Fruit fly (Drosophila melanogaster) whole organism, embryonic: ENCODE results near the gene hang.

Experiments used
- Bgb ChIP-seq: fragments of 200-800 bp; sonication (Bioruptor generic); IDR thresholded peaks from 2 replicates; pipeline ENCODE4 v1.3.6; 2022; ENCODE audit warnings: missing biosample characterization, missing genetic modification characterization; ENCODE audit not compliant: partially characterized antibody
- CG10979 ChIP-seq: fragments of 200-800 bp; sonication (Bioruptor generic); optimal IDR thresholded peaks from 2 replicates; lab custom pipeline; 2018; ENCODE audit warnings: missing biosample characterization, mild to moderate bottlenecking, missing genetic modification characterization, moderate library complexity
- CG11247 ChIP-seq: fragments of 200-800 bp; sonication (Bioruptor generic); IDR thresholded peaks from 2 replicates; pipeline ENCODE4 v1.3.6; 2022; ENCODE audit warnings: missing biosample characterization, missing genetic modification characterization
- CG11723 ChIP-seq: fragments of 200-800 bp; sonication (Bioruptor generic); optimal IDR thresholded peaks from 2 replicates; lab custom pipeline; 2017; ENCODE audit warnings: missing biosample characterization, mild to moderate bottlenecking, missing genetic modification characterization
- CG12391 ChIP-seq: fragments of 200-800 bp; sonication (Bioruptor generic); optimal IDR thresholded peaks from 3 replicates; lab custom pipeline; 2018; ENCODE audit warnings: missing biosample characterization, mild to moderate bottlenecking, missing genetic modification characterization, moderate library complexity
- CG12659 ChIP-seq: fragments of 200-800 bp; sonication (Bioruptor generic); optimal IDR thresholded peaks from 3 replicates; lab custom pipeline; 2017; ENCODE audit warnings: mild to moderate bottlenecking, missing biosample characterization, missing genetic modification reagents, missing genetic modification characterization
- CG13296 ChIP-seq: fragments of 200-800 bp; sonication (Bioruptor generic); optimal IDR thresholded peaks from 3 replicates; lab custom pipeline; 2018; ENCODE audit warnings: missing biosample characterization, mild to moderate bottlenecking, missing genetic modification characterization
- CG13894 ChIP-seq: fragments of 200-800 bp; sonication (Bioruptor generic); optimal IDR thresholded peaks from 3 replicates; lab custom pipeline; 2018; ENCODE audit warnings: missing biosample characterization, mild to moderate bottlenecking, missing genetic modification characterization, moderate library complexity
- CG15696 ChIP-seq: fragments of 200-800 bp; sonication (Bioruptor generic); optimal IDR thresholded peaks from 2 replicates; lab custom pipeline; 2019; ENCODE audit warnings: missing biosample characterization, mild to moderate bottlenecking, missing genetic modification characterization, moderate library complexity
- CG1647 ChIP-seq: fragments of 200-800 bp; sonication (Bioruptor generic); optimal IDR thresholded peaks from 3 replicates; lab custom pipeline; 2016; ENCODE audit warnings: missing biosample characterization, missing genetic modification characterization
- CG16813 ChIP-seq: fragments of 200-800 bp; sonication (Bioruptor generic); IDR thresholded peaks from 3 replicates; pipeline ENCODE4 v1.3.6; 2022; ENCODE audit warnings: missing biosample characterization, missing genetic modification characterization; ENCODE audit not compliant: partially characterized antibody
- CG17361 ChIP-seq: fragments of 200-800 bp; sonication (Bioruptor generic); IDR thresholded peaks from 3 replicates; pipeline ENCODE4 v1.3.6; 2022; ENCODE audit warnings: missing biosample characterization, missing genetic modification characterization
- CG2129 ChIP-seq: fragments of 200-800 bp; sonication (Bioruptor generic); IDR thresholded peaks from 2 replicates; pipeline ENCODE4 v1.3.6; 2022; ENCODE audit warnings: missing biosample characterization, missing genetic modification characterization; ENCODE audit not compliant: partially characterized antibody
- CG2678 ChIP-seq: fragments of 200-800 bp; sonication (Bioruptor generic); optimal IDR thresholded peaks from 3 replicates; lab custom pipeline; 2019; ENCODE audit warnings: missing biosample characterization, mild to moderate bottlenecking, missing genetic modification characterization, moderate library complexity
- CG2889 ChIP-seq: fragments of 200-800 bp; sonication (Bioruptor generic); IDR thresholded peaks from 3 replicates; pipeline ENCODE4 v1.3.6; 2022; ENCODE audit warnings: missing biosample characterization, missing genetic modification characterization
- CG30431 ChIP-seq: fragments of 200-800 bp; sonication (Bioruptor generic); optimal IDR thresholded peaks from 2 replicates; lab custom pipeline; 2017; ENCODE audit warnings: missing biosample characterization, missing genetic modification characterization
- CG34224 ChIP-seq: fragments of 200-800 bp; sonication (Bioruptor generic); IDR thresholded peaks from 3 replicates; pipeline ENCODE4 v1.3.6; 2022; ENCODE audit warnings: missing biosample characterization, missing genetic modification characterization; ENCODE audit not compliant: partially characterized antibody
- CG3847 ChIP-seq: fragments of 200-800 bp; sonication (Bioruptor generic); IDR thresholded peaks from 2 replicates; pipeline ENCODE4 v1.3.6; 2022; ENCODE audit warnings: missing biosample characterization, missing genetic modification characterization
- CG6175 ChIP-seq: fragments of 200-800 bp; sonication (Bioruptor generic); IDR thresholded peaks from 3 replicates; pipeline ENCODE4 v1.3.6; 2022; ENCODE audit warnings: missing biosample characterization, missing genetic modification characterization
- CG7839 ChIP-seq: fragments of 200-800 bp; sonication (Bioruptor generic); optimal IDR thresholded peaks from 3 replicates; lab custom pipeline; 2018; ENCODE audit warnings: missing biosample characterization, mild to moderate bottlenecking, missing genetic modification characterization, moderate library complexity
- Camta ChIP-seq: fragments of 200-800 bp; sonication (Bioruptor generic); optimal IDR thresholded peaks from 2 replicates; lab custom pipeline; 2016; ENCODE audit warnings: missing biosample characterization, missing genetic modification characterization
- CoRest ChIP-seq: fragments of 200-800 bp; sonication (Bioruptor generic); optimal IDR thresholded peaks from 3 replicates; lab custom pipeline; 2018; ENCODE audit warnings: missing biosample characterization, mild to moderate bottlenecking, missing genetic modification characterization, moderate library complexity
- Dip3 ChIP-seq: fragments of 200-800 bp; sonication (Bioruptor generic); optimal IDR thresholded peaks from 3 replicates; lab custom pipeline; 2016; ENCODE audit warnings: missing biosample characterization, missing genetic modification characterization
- E2f2 ChIP-seq: fragments of 200-800 bp; sonication (Bioruptor generic); IDR thresholded peaks from 2 replicates; pipeline ENCODE4 v1.3.6; 2022; ENCODE audit warnings: missing biosample characterization, missing genetic modification characterization
- Ets97D ChIP-seq: fragments of 200-800 bp; sonication (Bioruptor generic); optimal IDR thresholded peaks from 3 replicates; lab custom pipeline; 2016; ENCODE audit warnings: missing biosample characterization, missing genetic modification characterization
- GATAe ChIP-seq: fragments of 200-800 bp; sonication (Bioruptor generic); conservative IDR thresholded peaks from 2 replicates; pipeline ENCODE4 v1.3.6; 2022; ENCODE audit warnings: missing biosample characterization, missing genetic modification characterization
- Hmr ChIP-seq: fragments of 200-800 bp; sonication (Bioruptor generic); optimal IDR thresholded peaks from 3 replicates; lab custom pipeline; 2017; ENCODE audit warnings: mild to moderate bottlenecking, missing biosample characterization, missing genetic modification reagents, missing genetic modification characterization
- Med ChIP-seq: fragments of 200-800 bp; sonication (Bioruptor generic); peaks from one replicate; lab custom pipeline; 2016; ENCODE audit warnings: missing biosample characterization, missing genetic modification characterization, mild to moderate bottlenecking, inconsistent platforms, moderate library complexity
- Oli ChIP-seq: fragments of 200-800 bp; sonication (Bioruptor generic); optimal IDR thresholded peaks from 2 replicates; lab custom pipeline; 2018; ENCODE audit warnings: missing biosample characterization, mild to moderate bottlenecking, missing genetic modification characterization, moderate library complexity
- Pdp1 ChIP-seq, 2 experiments: fragments of 200-800 bp; sonication (Bioruptor generic); optimal IDR thresholded peaks; 3 replicates each; lab custom pipeline; 2016; ENCODE audit warnings: missing biosample characterization in 2 of 2, missing genetic modification characterization in 2 of 2, mild to moderate bottlenecking in 1 of 2, moderate library complexity in 1 of 2
- Sry-δ ChIP-seq: fragments of 200-800 bp; sonication (Bioruptor generic); optimal IDR thresholded peaks from 2 replicates; lab custom pipeline; 2016; ENCODE audit warnings: missing biosample characterization, missing genetic modification characterization
- Xbp1 ChIP-seq: fragments of 200-800 bp; sonication (Bioruptor generic); optimal IDR thresholded peaks from 3 replicates; lab custom pipeline; 2016; ENCODE audit warnings: missing biosample characterization, mild to moderate bottlenecking, missing genetic modification characterization
- al ChIP-seq: fragments of 200-800 bp; sonication (Bioruptor generic); IDR thresholded peaks from 2 replicates; pipeline ENCODE4 v1.3.6; 2022; ENCODE audit warnings: missing biosample characterization, missing genetic modification characterization
- ap ChIP-seq: fragments of 200-800 bp; sonication (Bioruptor generic); IDR thresholded peaks from 2 replicates; pipeline ENCODE4 v1.3.6; 2022; ENCODE audit warnings: missing biosample characterization, missing genetic modification characterization
- bowl ChIP-seq: fragments of 200-800 bp; sonication (Bioruptor generic); IDR thresholded peaks from 2 replicates; pipeline ENCODE4 v1.3.6; 2022; ENCODE audit warnings: missing biosample characterization, missing genetic modification characterization
- btn ChIP-seq: fragments of 200-800 bp; sonication (Bioruptor generic); optimal IDR thresholded peaks from 2 replicates; lab custom pipeline; 2016; ENCODE audit warnings: missing biosample characterization, missing genetic modification characterization
- cwo ChIP-seq: fragments of 200-800 bp; sonication (Bioruptor generic); optimal IDR thresholded peaks from 3 replicates; lab custom pipeline; 2017; ENCODE audit warnings: missing biosample characterization, missing genetic modification characterization, mild to moderate bottlenecking, moderate library complexity, missing genetic modification reagents
- dmrt11E ChIP-seq: fragments of 200-800 bp; sonication (Bioruptor generic); optimal IDR thresholded peaks from 3 replicates; lab custom pipeline; 2018; ENCODE audit warnings: missing biosample characterization, mild to moderate bottlenecking, missing genetic modification characterization, moderate library complexity
- exex ChIP-seq: fragments of 200-800 bp; sonication (Bioruptor generic); optimal IDR thresholded peaks from 4 replicates; lab custom pipeline; 2018; ENCODE audit warnings: missing biosample characterization, mild to moderate bottlenecking, missing genetic modification characterization, moderate library complexity
- gcm2 ChIP-seq: fragments of 200-800 bp; sonication (Bioruptor generic); optimal IDR thresholded peaks from 2 replicates; lab custom pipeline; 2016; ENCODE audit warnings: missing biosample characterization, missing genetic modification characterization
- hbn ChIP-seq: fragments of 200-800 bp; sonication (Bioruptor generic); IDR thresholded peaks from 2 replicates; pipeline ENCODE4 v1.3.6; 2022; ENCODE audit warnings: missing biosample characterization, missing genetic modification characterization; ENCODE audit not compliant: partially characterized antibody
- kah ChIP-seq: fragments of 200-800 bp; sonication (Bioruptor generic); optimal IDR thresholded peaks from 2 replicates; lab custom pipeline; 2018; ENCODE audit warnings: missing biosample characterization, mild to moderate bottlenecking, missing genetic modification characterization
- kay ChIP-seq: fragments of 200-800 bp; sonication (Bioruptor generic); optimal IDR thresholded peaks from 2 replicates; lab custom pipeline; 2016; ENCODE audit warnings: missing biosample characterization, missing genetic modification characterization
- kni ChIP-seq: fragments of 200-800 bp; sonication (Bioruptor generic); optimal IDR thresholded peaks from 3 replicates; lab custom pipeline; 2017; ENCODE audit warnings: mild to moderate bottlenecking, missing biosample characterization, missing genetic modification reagents, missing genetic modification characterization
- knrl ChIP-seq: fragments of 200-800 bp; sonication (Bioruptor generic); IDR thresholded peaks from 3 replicates; pipeline ENCODE4 v1.3.6; 2022; ENCODE audit warnings: missing biosample characterization, missing genetic modification characterization; ENCODE audit not compliant: partially characterized antibody
- p53 ChIP-seq: fragments of 200-800 bp; sonication (Bioruptor generic); optimal IDR thresholded peaks from 2 replicates; lab custom pipeline; 2016; ENCODE audit warnings: missing biosample characterization, missing genetic modification characterization
- ro ChIP-seq: fragments of 200-800 bp; sonication (Bioruptor generic); IDR thresholded peaks from 2 replicates; pipeline ENCODE4 v1.3.6; 2022; ENCODE audit warnings: missing biosample characterization, missing genetic modification characterization
- schlank ChIP-seq: fragments of 200-800 bp; sonication (Bioruptor generic); optimal IDR thresholded peaks from 2 replicates; lab custom pipeline; 2018; ENCODE audit warnings: missing biosample characterization, mild to moderate bottlenecking, missing genetic modification characterization

Gene hang

DNA sequence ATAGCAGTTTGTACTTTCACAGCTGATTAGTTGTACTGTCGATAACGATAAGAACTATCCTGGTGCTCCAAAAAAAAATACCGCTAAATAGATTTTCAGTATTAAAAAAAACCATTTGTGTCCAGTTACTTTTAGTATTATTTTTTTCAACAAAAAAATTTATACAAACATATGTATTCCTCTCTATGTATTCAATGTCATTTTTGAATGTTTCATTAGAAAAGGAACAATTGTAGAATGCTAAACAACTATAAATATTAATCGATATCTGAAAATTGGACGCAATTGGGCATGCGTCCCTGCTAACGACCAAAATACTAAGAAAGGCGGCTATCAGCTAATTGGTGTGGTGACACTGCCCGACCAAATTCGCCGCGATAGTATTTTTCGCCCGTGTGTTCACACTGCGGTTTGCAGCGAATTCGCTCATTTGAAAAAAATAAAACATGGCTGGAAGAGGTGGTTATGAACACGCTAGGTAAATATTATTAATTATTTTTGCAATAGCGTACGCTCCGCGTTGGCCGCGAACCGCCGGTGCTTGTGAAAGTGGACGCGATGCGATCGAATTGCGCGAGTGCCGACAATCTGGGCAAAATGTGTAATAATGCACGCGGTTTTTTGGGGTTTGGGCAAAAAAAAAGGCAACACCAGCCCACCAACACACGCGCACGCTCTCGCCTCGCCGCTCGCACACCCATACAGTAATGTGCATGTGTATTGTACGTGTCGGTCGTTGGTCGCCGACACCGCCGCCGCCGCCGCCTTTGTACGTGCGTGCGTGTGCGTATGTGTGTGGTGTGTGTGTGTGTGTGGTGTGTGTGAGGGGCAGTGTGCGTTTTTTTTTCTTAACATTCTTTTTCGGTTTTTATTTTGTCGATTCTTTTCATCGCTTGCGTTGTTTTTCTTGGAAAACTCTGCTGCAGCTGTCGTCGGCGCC, 25.9 kb downstream of the hang start, which contains the start of the genes CG34015 and eIF4H1 (continued):
- TF ChIP-seq exex (tag; lab: Kevin White, UChicago) (no peak), dmrt11E (tag; lab: Kevin White, UChicago) (no peak), cwo (GFP tag; lab: Kevin White, UChicago) (peak; percentile 4), Med (GFP tag; lab: Kevin White, UChicago) (peak; percentile 53), CoRest (tag; lab: Kevin White, UChicago) (peak; percentile 24), Camta (GFP tag; lab: Kevin White, UChicago) (no peak), CG11247 (GFP tag; lab: Robert Waterston, UW) (no peak), CG12659 (GFP tag; lab: Kevin White, UChicago) (peak; percentile 55), Xbp1 (GFP tag; lab: Kevin White, UChicago) (no peak), GATAe (no peak), Pdp1 (GFP tag; optimal IDR thresholded peaks at IDR 0.05; lab: Kevin White, UChicago) (peak in 1 of 2 experiments; percentile 50), CG2678 (tag; lab: Kevin White, UChicago) (no peak), CG11723 (GFP tag; lab: Kevin White, UChicago) (no peak), Sry-δ (peak; percentile 72), Ets97D (GFP tag; lab: Kevin White, UChicago) (peak; percentile 69), schlank (no peak), bowl (GFP tag; lab: Robert Waterston, UW) (no peak), gcm2 (GFP tag; lab: Kevin White, UChicago) (no peak), Dip3 (GFP tag; lab: Kevin White, UChicago) (no peak), knrl (GFP tag; lab: Robert Waterston, UW) (peak; percentile 65), Oli (tag; lab: Kevin White, UChicago) (no peak), E2f2 (peak; percentile 48; the same call in 1 of the 2 replicates), btn (GFP tag; lab: Kevin White, UChicago) (no peak), CG2889 (GFP tag; lab: Robert Waterston, UW) (no peak), CG17361 (GFP tag; lab: Robert Waterston, UW) (0 out of 3 replicates have a peak, but pooled peaks have one; percentile 18), CG13296 (GFP tag; lab: Kevin White, UChicago) (no peak), hbn (GFP tag; lab: Robert Waterston, UW) (peak; percentile 52), kni (GFP tag; lab: Kevin White, UChicago) (no peak), ro (no peak), CG12391 (tag; lab: Kevin White, UChicago) (peak; percentile 15), kah (GFP tag; lab: Kevin White, UChicago) (no peak), al (GFP tag; lab: Robert Waterston, UW) (no peak), CG16813 (GFP tag; lab: Robert Waterston, UW) (peak; percentile 68), Bgb (GFP tag; lab: Robert Waterston, UW) (peak; percentile 66), CG34224 (GFP tag; lab: Robert Waterston, UW) (peak; percentile 22; the same call in 1 of the 3 replicates), CG30431 (no peak), CG6175 (no peak), CG3847 (no peak), p53 (GFP tag; lab: Kevin White, UChicago) (no peak), CG13894 (tag; lab: Kevin White, UChicago) (no peak), Hmr (GFP tag; lab: Kevin White, UChicago) (no peak), CG1647 (no peak), CG2129 (no peak), kay (GFP tag; lab: Kevin White, UChicago) (no peak), CG15696 (tag; lab: Kevin White, UChicago) (no peak), ap (GFP tag; lab: Robert Waterston, UW) (no peak), CG10979 (no peak), CG7839 (no peak)
